Worm (Caenorhabditis elegans) whole organism, L4 larva: ENCODE measurements around the gene F09G8.10.

Experiments
- ceh-44 ChIP-seq: fragments of 200-800 bp; sonication (Bioruptor generic); IDR thresholded peaks from 2 replicates; pipeline ENCODE4 v1.3.6; 2022; ENCODE audit warnings: missing genetic modification reagents, missing genetic modification characterization, missing compliant biosample characterization
- dpl-1 ChIP-seq: fragments of 150-350 bp; optimal IDR thresholded peaks from 2 replicates; lab custom pipeline; 2014; ENCODE audit warnings: missing biosample characterization, missing genetic modification reagents, missing genetic modification characterization
- lim-7 ChIP-seq: fragments of 200-800 bp; sonication (Bioruptor generic); IDR thresholded peaks from 2 replicates; pipeline ENCODE4 v1.3.6; 2022; ENCODE audit warnings: missing genetic modification characterization, missing compliant biosample characterization
- lir-3 ChIP-seq: sonication (generic microtip); optimal IDR thresholded peaks from 2 replicates; lab custom pipeline; 2016; ENCODE audit warnings: mild to moderate bottlenecking, missing genetic modification characterization, missing compliant biosample characterization
- nhr-76 ChIP-seq: fragments of 150-350 bp; optimal IDR thresholded peaks from 2 replicates; lab custom pipeline; 2014; ENCODE audit warnings: missing biosample characterization, missing genetic modification characterization
- nhr-77 ChIP-seq: fragments of 150-350 bp; optimal IDR thresholded peaks from 2 replicates; lab custom pipeline; 2014; ENCODE audit warnings: missing biosample characterization, missing genetic modification characterization
- zip-11 ChIP-seq: fragments of 200-800 bp; sonication (Bioruptor generic); IDR thresholded peaks from 2 replicates; pipeline ENCODE4 v1.3.6; 2022; ENCODE audit warnings: missing genetic modification characterization, missing compliant biosample characterization

DNA sequence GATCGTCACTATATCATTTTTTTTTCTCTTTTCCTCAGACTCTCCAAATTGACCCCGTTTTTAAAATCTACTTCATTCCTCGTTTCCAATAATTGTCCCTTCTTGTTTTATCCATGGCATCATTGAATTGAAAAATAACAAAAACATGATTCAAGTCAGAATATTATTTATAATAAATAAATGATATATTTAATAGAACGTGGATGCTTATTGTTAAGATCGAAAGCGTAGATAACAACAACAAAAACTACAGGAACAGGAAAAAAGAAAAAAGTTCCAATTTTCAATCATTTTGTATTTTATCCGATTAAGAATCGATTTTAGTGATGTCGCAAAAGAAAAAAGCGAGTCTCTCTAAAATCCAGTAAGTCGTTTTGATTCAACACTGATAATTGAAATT is 40.4 kb upstream of the F09G8.10 start, which contains the start of gene F10E9.2:
- no peak for TF ChIP-seq lir-3 (tag; lab: Kevin White, UChicago)
- TF ChIP-seq lim-7 (GFP tag; lab: Robert Waterston, UW): no peak
- TF ChIP-seq nhr-77 (tag; lab: Kevin White, UChicago): no peak
- TF ChIP-seq dpl-1 (GFP tag; lab: Kevin White, UChicago): no peak
- no peak for TF ChIP-seq ceh-44 (GFP tag; lab: Robert Waterston, UW)
- no peak for TF ChIP-seq nhr-76 (tag; lab: Kevin White, UChicago)
- no peak for TF ChIP-seq zip-11 (GFP tag; lab: Robert Waterston, UW)
